Fruit fly (Drosophila melanogaster) whole organism, embryonic: ENCODE measurements around the gene CBP.

Source experiments
- CG10147 ChIP-seq: fragments of 200-800 bp; sonication (Bioruptor generic); optimal IDR thresholded peaks from 2 replicates; lab custom pipeline; 2019; ENCODE audit warnings: missing biosample characterization, mild to moderate bottlenecking, missing genetic modification characterization, moderate library complexity
- CG11247 ChIP-seq: fragments of 200-800 bp; sonication (Bioruptor generic); IDR thresholded peaks from 2 replicates; pipeline ENCODE4 v1.3.6; 2022; ENCODE audit warnings: missing biosample characterization, missing genetic modification characterization
- CG11504 ChIP-seq: fragments of 200-800 bp; sonication (Bioruptor generic); optimal IDR thresholded peaks from 3 replicates; lab custom pipeline; 2019; ENCODE audit warnings: missing biosample characterization, mild to moderate bottlenecking, missing genetic modification characterization, moderate library complexity
- CG11695 ChIP-seq: fragments of 200-800 bp; sonication (Bioruptor generic); IDR thresholded peaks from 3 replicates; pipeline ENCODE4 v1.3.6; 2022; ENCODE audit warnings: missing biosample characterization, missing genetic modification characterization
- CG11696 ChIP-seq: fragments of 200-800 bp; sonication (Bioruptor generic); IDR thresholded peaks from 2 replicates; pipeline ENCODE4 v1.3.6; 2022; ENCODE audit warnings: missing biosample characterization, missing genetic modification characterization
- CG12299 ChIP-seq: fragments of 200-800 bp; sonication (Bioruptor generic); optimal IDR thresholded peaks from 2 replicates; lab custom pipeline; 2018; ENCODE audit warnings: missing biosample characterization, mild to moderate bottlenecking, missing genetic modification characterization
- CG13624 ChIP-seq: fragments of 200-800 bp; sonication (Bioruptor generic); optimal IDR thresholded peaks from 2 replicates; lab custom pipeline; 2016; ENCODE audit warnings: missing biosample characterization, missing genetic modification characterization
- CG13775 ChIP-seq: fragments of 200-800 bp; sonication (Bioruptor generic); optimal IDR thresholded peaks from 3 replicates; lab custom pipeline; 2017; ENCODE audit warnings: missing biosample characterization, mild to moderate bottlenecking, missing genetic modification characterization
- CG16863 ChIP-seq: fragments of 200-800 bp; sonication (Bioruptor generic); optimal IDR thresholded peaks from 3 replicates; lab custom pipeline; 2016; ENCODE audit warnings: missing biosample characterization, missing genetic modification characterization
- CG18476 ChIP-seq: fragments of 200-800 bp; sonication (Bioruptor generic); optimal IDR thresholded peaks from 2 replicates; lab custom pipeline; 2016; ENCODE audit warnings: missing biosample characterization, mild to moderate bottlenecking, missing genetic modification characterization
- CG2712 ChIP-seq: fragments of 200-800 bp; optimal IDR thresholded peaks from 3 replicates; lab custom pipeline; 2019; ENCODE audit warnings: missing biosample characterization, mild to moderate bottlenecking, missing genetic modification characterization, moderate library complexity
- CG32772 ChIP-seq: fragments of 200-800 bp; sonication (Bioruptor generic); IDR thresholded peaks from 2 replicates; pipeline ENCODE4 v1.3.6; 2022; ENCODE audit warnings: missing biosample characterization, missing genetic modification characterization
- CG3726 ChIP-seq: fragments of 200-800 bp; sonication (Bioruptor generic); IDR thresholded peaks from 3 replicates; pipeline ENCODE4, ENCODE4 v1.3.6; 2022; ENCODE audit warnings: missing biosample characterization, missing genetic modification characterization
- CG5953 ChIP-seq: fragments of 200-800 bp; sonication (Bioruptor generic); IDR thresholded peaks from 2 replicates; pipeline ENCODE4 v1.3.6; 2022; ENCODE audit warnings: missing biosample characterization, missing genetic modification characterization
- CG6272 ChIP-seq: fragments of 200-800 bp; sonication (Bioruptor generic); IDR thresholded peaks from 2 replicates; pipeline ENCODE4 v1.3.6; 2022; ENCODE audit warnings: missing biosample characterization, missing genetic modification characterization
- CG7372 ChIP-seq: fragments of 200-800 bp; sonication (Bioruptor generic); IDR thresholded peaks from 2 replicates; pipeline ENCODE4 v1.3.6; 2022; ENCODE audit warnings: missing biosample characterization, missing genetic modification characterization
- CG8765 ChIP-seq: fragments of 200-800 bp; sonication (Bioruptor generic); IDR thresholded peaks from 2 replicates; pipeline ENCODE4 v1.3.6; 2022; ENCODE audit warnings: missing biosample characterization, missing genetic modification characterization
- CG8944 ChIP-seq: fragments of 200-800 bp; sonication (Bioruptor generic); optimal IDR thresholded peaks from 3 replicates; lab custom pipeline; 2016; ENCODE audit warnings: missing biosample characterization, missing genetic modification characterization
- CG9932 ChIP-seq: fragments of 200-800 bp; sonication (Bioruptor generic); IDR thresholded peaks from 2 replicates; pipeline ENCODE4 v1.3.6; 2022; ENCODE audit warnings: missing biosample characterization, missing genetic modification characterization
- Dref ChIP-seq: fragments of 200-800 bp; sonication (Bioruptor generic); IDR thresholded peaks from 2 replicates; pipeline ENCODE4 v1.3.6; 2022; ENCODE audit warnings: missing biosample characterization, missing genetic modification characterization
- ERR ChIP-seq: fragments of 200-800 bp; sonication (Bioruptor generic); optimal IDR thresholded peaks from 2 replicates; lab custom pipeline; 2016; ENCODE audit warnings: missing biosample characterization, missing genetic modification characterization
- HLH4C ChIP-seq: fragments of 200-800 bp; sonication (Bioruptor generic); IDR thresholded peaks from 3 replicates; pipeline ENCODE4 v1.3.6; 2022; ENCODE audit warnings: missing biosample characterization, missing genetic modification characterization; ENCODE audit not compliant: partially characterized antibody
- Jarid2 ChIP-seq: fragments of 200-800 bp; sonication (Bioruptor generic); optimal IDR thresholded peaks from 3 replicates; lab custom pipeline; 2017; ENCODE audit warnings: mild to moderate bottlenecking, missing biosample characterization, missing genetic modification reagents, missing genetic modification characterization
- Mad ChIP-seq: fragments of 200-800 bp; sonication (Bioruptor generic); optimal IDR thresholded peaks from 2 replicates; lab custom pipeline; 2016; ENCODE audit warnings: missing biosample characterization, missing genetic modification characterization
- Myb ChIP-seq: fragments of 200-800 bp; sonication (Bioruptor generic); optimal IDR thresholded peaks from 2 replicates; lab custom pipeline; 2016; ENCODE audit warnings: missing biosample characterization, missing genetic modification characterization
- NFAT ChIP-seq: fragments of 200-800 bp; sonication (Bioruptor generic); IDR thresholded peaks from 2 replicates; pipeline ENCODE4 v1.3.6; 2022; ENCODE audit warnings: missing biosample characterization, missing genetic modification characterization
- Xbp1 ChIP-seq: fragments of 200-800 bp; sonication (Bioruptor generic); optimal IDR thresholded peaks from 3 replicates; lab custom pipeline; 2016; ENCODE audit warnings: missing biosample characterization, mild to moderate bottlenecking, missing genetic modification characterization
- bigmax ChIP-seq: fragments of 200-800 bp; sonication (Bioruptor generic); optimal IDR thresholded peaks from 2 replicates; lab custom pipeline; 2018; ENCODE audit warnings: missing biosample characterization, mild to moderate bottlenecking, missing genetic modification characterization
- crc ChIP-seq: fragments of 200-800 bp; sonication (Bioruptor generic); optimal IDR thresholded peaks from 2 replicates; lab custom pipeline; 2016; ENCODE audit warnings: missing biosample characterization, missing genetic modification characterization
- da ChIP-seq: fragments of 200-800 bp; sonication (Bioruptor generic); optimal IDR thresholded peaks from 2 replicates; lab custom pipeline; 2016; ENCODE audit warnings: missing biosample characterization, missing genetic modification characterization
- exex ChIP-seq: fragments of 200-800 bp; sonication (Bioruptor generic); optimal IDR thresholded peaks from 4 replicates; lab custom pipeline; 2018; ENCODE audit warnings: missing biosample characterization, mild to moderate bottlenecking, missing genetic modification characterization, moderate library complexity
- hb ChIP-seq: fragments of 200-800 bp; sonication (Bioruptor generic); IDR thresholded peaks from 3 replicates; pipeline ENCODE4 v1.3.6; 2022; ENCODE audit warnings: missing biosample characterization, missing genetic modification characterization; ENCODE audit not compliant: partially characterized antibody
- hbn ChIP-seq: fragments of 200-800 bp; sonication (Bioruptor generic); IDR thresholded peaks from 2 replicates; pipeline ENCODE4 v1.3.6; 2022; ENCODE audit warnings: missing biosample characterization, missing genetic modification characterization; ENCODE audit not compliant: partially characterized antibody
- jumu ChIP-seq: fragments of 200-800 bp; sonication (Bioruptor generic); optimal IDR thresholded peaks from 3 replicates; lab custom pipeline; 2016; ENCODE audit warnings: missing biosample characterization, missing genetic modification characterization
- mam ChIP-seq: fragments of 200-800 bp; sonication (Bioruptor generic); optimal IDR thresholded peaks from 3 replicates; lab custom pipeline; 2016; ENCODE audit warnings: missing biosample characterization, missing genetic modification characterization
- mld ChIP-seq: fragments of 200-800 bp; sonication (Bioruptor generic); IDR thresholded peaks from 3 replicates; pipeline ENCODE4 v1.3.6; 2022; ENCODE audit warnings: missing biosample characterization, missing genetic modification characterization; ENCODE audit not compliant: partially characterized antibody
- nerfin-2 ChIP-seq: fragments of 200-800 bp; sonication (Bioruptor generic); IDR thresholded peaks from 2 replicates; pipeline ENCODE4 v1.3.6; 2022; ENCODE audit warnings: missing biosample characterization, missing genetic modification characterization; ENCODE audit not compliant: partially characterized antibody
- odd ChIP-seq: fragments of 200-800 bp; sonication (Bioruptor generic); optimal IDR thresholded peaks from 2 replicates; lab custom pipeline; 2017; ENCODE audit warnings: missing biosample characterization, mild to moderate bottlenecking, missing genetic modification characterization
- onecut ChIP-seq: fragments of 200-800 bp; sonication (Bioruptor generic); IDR thresholded peaks from 2 replicates; pipeline ENCODE4 v1.3.6; 2022; ENCODE audit warnings: missing biosample characterization, missing genetic modification characterization
- ro ChIP-seq: fragments of 200-800 bp; sonication (Bioruptor generic); IDR thresholded peaks from 2 replicates; pipeline ENCODE4 v1.3.6; 2022; ENCODE audit warnings: missing biosample characterization, missing genetic modification characterization
- row ChIP-seq: fragments of 200-800 bp; sonication (Bioruptor generic); IDR thresholded peaks from 3 replicates; pipeline ENCODE4 v1.3.6; 2022; ENCODE audit warnings: missing biosample characterization, missing genetic modification characterization
- shn ChIP-seq: fragments of 200-800 bp; sonication (Bioruptor generic); optimal IDR thresholded peaks from 3 replicates; lab custom pipeline; 2016; ENCODE audit warnings: missing biosample characterization, missing genetic modification characterization
- sob ChIP-seq: fragments of 200-800 bp; sonication (Bioruptor generic); IDR thresholded peaks from 2 replicates; pipeline ENCODE4 v1.3.6; 2022; ENCODE audit warnings: missing biosample characterization, missing genetic modification characterization
- sr ChIP-seq: fragments of 200-800 bp; sonication (Bioruptor generic); IDR thresholded peaks from 3 replicates; pipeline ENCODE4 v1.3.6; 2022; ENCODE audit warnings: missing biosample characterization, missing genetic modification characterization
- sug ChIP-seq: fragments of 200-800 bp; optimal IDR thresholded peaks from 2 replicates; lab custom pipeline; 2019; ENCODE audit warnings: missing biosample characterization, mild to moderate bottlenecking, missing genetic modification characterization, moderate library complexity
- tap ChIP-seq: fragments of 200-800 bp; optimal IDR thresholded peaks from 3 replicates; lab custom pipeline; 2019; ENCODE audit warnings: missing biosample characterization, mild to moderate bottlenecking, missing genetic modification characterization, moderate library complexity
- tio ChIP-seq: fragments of 200-800 bp; sonication (Bioruptor generic); optimal IDR thresholded peaks from 2 replicates; lab custom pipeline; 2017; ENCODE audit warnings: missing biosample characterization, missing genetic modification characterization, inconsistent platforms
- zf30C ChIP-seq: fragments of 200-800 bp; sonication (Bioruptor generic); optimal IDR thresholded peaks from 3 replicates; lab custom pipeline; 2018; ENCODE audit warnings: missing biosample characterization, mild to moderate bottlenecking, missing genetic modification characterization
- zfh1 ChIP-seq: fragments of 200-800 bp; sonication (Bioruptor generic); IDR thresholded peaks from 3 replicates; pipeline ENCODE4 v1.3.6; 2022; ENCODE audit warnings: missing biosample characterization, missing genetic modification characterization

The CBP gene

DNA sequence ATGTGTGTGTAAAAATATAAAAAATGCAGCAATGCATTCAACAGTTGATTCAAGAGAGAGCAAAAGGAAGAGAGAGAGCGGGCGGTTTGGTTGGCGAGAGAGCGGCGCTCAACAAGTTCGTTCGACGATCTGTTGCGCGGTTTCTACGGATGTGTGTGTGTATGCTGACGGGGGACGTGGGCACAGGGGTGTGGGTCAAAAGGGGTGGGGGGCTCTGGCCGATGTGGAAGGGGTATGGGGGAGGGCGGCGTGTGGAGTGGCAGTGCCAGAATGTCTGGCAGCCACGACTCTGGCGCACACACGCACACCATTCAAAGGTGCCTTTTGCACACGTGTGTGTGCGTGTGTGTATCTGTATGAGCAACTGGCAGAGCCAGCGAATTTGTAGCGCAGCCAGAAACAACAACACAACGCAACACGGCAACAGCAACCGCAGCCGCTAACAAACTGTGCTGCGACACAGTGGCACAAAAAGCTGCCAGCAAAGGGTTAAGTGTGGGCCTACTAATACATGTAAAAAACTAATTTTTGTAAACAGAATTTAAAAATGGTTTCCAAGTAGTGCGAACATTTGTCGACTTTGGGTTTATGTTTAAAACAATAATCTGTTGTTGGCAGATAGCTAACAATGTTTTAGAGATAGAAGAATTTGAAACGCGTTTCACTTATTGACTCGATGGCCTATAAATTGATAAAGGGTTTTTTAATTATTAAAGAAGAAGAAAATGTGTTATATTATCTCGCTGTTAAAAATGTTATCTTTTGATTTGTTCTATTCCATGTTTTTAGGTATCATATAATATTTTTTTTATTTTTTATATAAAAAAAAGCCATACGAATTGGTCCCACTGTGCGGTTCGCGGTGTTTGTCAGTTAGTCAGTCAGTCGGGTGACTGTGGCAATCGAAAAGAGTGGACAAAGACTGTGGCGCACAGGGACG, 30.3 kb upstream of the CBP start (continued):
- peak; percentile 87 for TF ChIP-seq CG10147
- TF ChIP-seq tap (tag; lab: Kevin White, UChicago) = peak; percentile 83
- peak; percentile 85 for TF ChIP-seq sr
- TF ChIP-seq CG16863 (GFP tag; lab: Kevin White, UChicago) = peak; percentile 84
- peak; percentile 63 for TF ChIP-seq CG7372
- TF ChIP-seq odd (GFP tag; lab: Kevin White, UChicago) = peak; percentile 95
- TF ChIP-seq crc (GFP tag; lab: Kevin White, UChicago) = no peak
- TF ChIP-seq sug (tag; lab: Kevin White, UChicago) = peak; percentile 58
- TF ChIP-seq Xbp1 (GFP tag; lab: Kevin White, UChicago) = peak; percentile 90
- peak; percentile 66 for TF ChIP-seq CG13624 (GFP tag; lab: Kevin White, UChicago)
- TF ChIP-seq CG18476 (GFP tag; lab: Kevin White, UChicago) = peak; percentile 91
- no peak for TF ChIP-seq bigmax (GFP tag; lab: Kevin White, UChicago)
- TF ChIP-seq CG2712 (tag; lab: Kevin White, UChicago) = peak; percentile 97
- TF ChIP-seq sob (GFP tag; lab: Robert Waterston, UW) = peak; percentile 53
- peak; percentile 80 for TF ChIP-seq CG8944 (GFP tag; lab: Kevin White, UChicago)
- no peak for TF ChIP-seq HLH4C (GFP tag; lab: Robert Waterston, UW)
- no peak for TF ChIP-seq Dref (GFP tag; lab: Robert Waterston, UW)
- peak; percentile 39 for TF ChIP-seq NFAT (GFP tag; lab: Robert Waterston, UW)
- TF ChIP-seq Myb (GFP tag; lab: Kevin White, UChicago) = peak; percentile 66
- peak; percentile 94 for TF ChIP-seq tio (GFP tag; lab: Kevin White, UChicago)
- TF ChIP-seq CG8765 = peak; percentile 85
- peak; percentile 94 for TF ChIP-seq CG11504 (tag; lab: Kevin White, UChicago)
- peak; percentile 48 for TF ChIP-seq exex (tag; lab: Kevin White, UChicago)
- TF ChIP-seq CG32772 (GFP tag; lab: Robert Waterston, UW) = peak; percentile 78
- TF ChIP-seq CG6272 (GFP tag; lab: Robert Waterston, UW) = peak; percentile 47
- peak; percentile 73 for TF ChIP-seq mam (GFP tag; lab: Kevin White, UChicago)
- TF ChIP-seq CG11247 (GFP tag; lab: Robert Waterston, UW) = no peak; the same call in none of the 2 replicates
- TF ChIP-seq CG13775 (GFP tag; lab: Kevin White, UChicago) = peak; percentile 98
- peak; percentile 22; the same call in 1 of the 2 replicates for TF ChIP-seq ro (GFP tag; lab: Robert Waterston, UW)
- TF ChIP-seq nerfin-2 (GFP tag; lab: Robert Waterston, UW) = no peak
- TF ChIP-seq CG11696 (GFP tag; lab: Robert Waterston, UW) = peak; percentile 41; the same call in 1 of the 2 replicates
- TF ChIP-seq CG3726 (GFP tag; lab: Robert Waterston, UW) = peak; percentile 68; the same call in 2 of the 3 replicates
- TF ChIP-seq shn (GFP tag; lab: Kevin White, UChicago) = peak; percentile 86
- TF ChIP-seq CG12299 (tag; lab: Kevin White, UChicago) = peak; percentile 74
- TF ChIP-seq Jarid2 (GFP tag; lab: Kevin White, UChicago) = peak; percentile 78
- TF ChIP-seq row = peak; percentile 76
- peak; percentile 69 for TF ChIP-seq Mad (GFP tag; lab: Kevin White, UChicago)
- TF ChIP-seq da (GFP tag; lab: Kevin White, UChicago) = peak; percentile 12
- no peak for TF ChIP-seq zf30C (GFP tag; lab: Kevin White, UChicago)
- TF ChIP-seq ERR (GFP tag; lab: Kevin White, UChicago) = no peak
- peak; percentile 6; the same call in 1 of the 2 replicates for TF ChIP-seq onecut (GFP tag; lab: Robert Waterston, UW)
- TF ChIP-seq jumu (GFP tag; lab: Kevin White, UChicago) = peak; percentile 60
- peak; percentile 85 for TF ChIP-seq CG11695 (GFP tag; lab: Robert Waterston, UW)
- TF ChIP-seq hb (GFP tag; lab: Robert Waterston, UW) = no peak
- TF ChIP-seq zfh1 (GFP tag; lab: Robert Waterston, UW) = peak; percentile 47; the same call in 1 of the 3 replicates
- peak; percentile 58 for TF ChIP-seq CG9932
- no peak for TF ChIP-seq hbn (GFP tag; lab: Robert Waterston, UW)
- no peak for TF ChIP-seq CG5953 (GFP tag; lab: Robert Waterston, UW)
- no peak for TF ChIP-seq mld (GFP tag; lab: Robert Waterston, UW)
